Fruit fly (Drosophila melanogaster): Measurements from ENCODE around the gene rtet.

Gene rtet

dm6 chr3R:21064000-21064924 is 44.0 kb upstream of the rtet start, which contains the start of gene Cortactin (continued):
- TF ChIP-seq CG4854 (GFP tag; optimal IDR thresholded peaks at IDR 0.05) (no peak), CG12219 (GFP tag; optimal IDR thresholded peaks at IDR 0.05) (no peak), pan (optimal IDR thresholded peaks at IDR 0.05) (no peak), pan (GFP tag; optimal IDR thresholded peaks at IDR 0.05 in 1 of 2, IDR thresholded peaks at IDR 0.05 in 1 of 2) (no peak), tx (GFP tag; optimal IDR thresholded peaks at IDR 0.05) (no peak), CG2120 (GFP tag; optimal IDR thresholded peaks at IDR 0.05) (peak; percentile 13), CG13296 (GFP tag; optimal IDR thresholded peaks at IDR 0.05) (no peak), esg (GFP tag; conservative IDR thresholded peaks at IDR 0.05) (no peak), B-H1 (GFP tag; IDR thresholded peaks at IDR 0.05) (no peak), CG18599 (GFP tag; optimal IDR thresholded peaks at IDR 0.05) (no peak), MBD-R2 (GFP tag; IDR thresholded peaks at IDR 0.05) (peak; percentile 76), CG12769 (tag; optimal IDR thresholded peaks at IDR 0.05) (peak; percentile 45), Fer1 (GFP tag; optimal IDR thresholded peaks at IDR 0.05) (no peak), CG12155 (GFP tag; optimal IDR thresholded peaks at IDR 0.05) (peak; percentile 57), az2 (GFP tag; optimal IDR thresholded peaks at IDR 0.05) (no peak), Hr39 (optimal IDR thresholded peaks at IDR 0.05) (no peak), slp2 (GFP tag; optimal IDR thresholded peaks at IDR 0.05) (no peak), mirr (GFP tag; optimal IDR thresholded peaks at IDR 0.05) (peak; percentile 9), CG32767 (GFP tag; IDR thresholded peaks at IDR 0.05) (no peak), H15 (GFP tag; IDR thresholded peaks at IDR 0.05) (no peak), CG12236 (GFP tag; optimal IDR thresholded peaks at IDR 0.05) (no peak), CG1024 (GFP tag; IDR thresholded peaks at IDR 0.05) (no peak), H2.0 (GFP tag; IDR thresholded peaks at IDR 0.05) (no peak), ase (GFP tag; IDR thresholded peaks at IDR 0.05) (no peak), fd3F (GFP tag; optimal IDR thresholded peaks at IDR 0.05) (no peak), nmo (GFP tag; optimal IDR thresholded peaks at IDR 0.05) (peak; percentile 42), Mrtf (GFP tag; IDR thresholded peaks at IDR 0.05) (no peak), CG12299 (tag; optimal IDR thresholded peaks at IDR 0.05) (no peak), CG34224 (GFP tag; IDR thresholded peaks at IDR 0.05; ENCODE audit: partially characterized antibody) (peak; percentile 88), scrt (GFP tag; optimal IDR thresholded peaks at IDR 0.05) (no peak), Rx (GFP tag; IDR thresholded peaks at IDR 0.05) (no peak), Doc3 (GFP tag; IDR thresholded peaks at IDR 0.05; ENCODE audit: partially characterized antibody) (peak; percentile 93), danr (GFP tag; IDR thresholded peaks at IDR 0.05) (no peak), CG9727 (GFP tag; optimal IDR thresholded peaks at IDR 0.05) (no peak), fd102C (GFP tag; optimal IDR thresholded peaks at IDR 0.05) (no peak), fd96Cb (tag; optimal IDR thresholded peaks at IDR 0.05) (no peak), abd-A (tag; optimal IDR thresholded peaks at IDR 0.05) (peak; percentile 10), schlank (tag; optimal IDR thresholded peaks at IDR 0.05) (no peak), ems (GFP tag; optimal IDR thresholded peaks at IDR 0.05) (no peak), D (optimal IDR thresholded peaks at IDR 0.05) (no peak), D (GFP tag; optimal IDR thresholded peaks at IDR 0.05) (no peak), ara (GFP tag; IDR thresholded peaks at IDR 0.05) (no peak), chinmo (GFP tag; IDR thresholded peaks at IDR 0.05; ENCODE audit: partially characterized antibody) (peak; percentile 98), Myb (GFP tag; optimal IDR thresholded peaks at IDR 0.05) (peak; percentile 67), CG1647 (GFP tag; optimal IDR thresholded peaks at IDR 0.05) (no peak), Ada2b (GFP tag; IDR thresholded peaks at IDR 0.05) (no peak), lmd (GFP tag; IDR thresholded peaks at IDR 0.05) (no peak), h (optimal IDR thresholded peaks at IDR 0.05) (no peak), Bgb (GFP tag; IDR thresholded peaks at IDR 0.05; ENCODE audit: partially characterized antibody) (peak; percentile 94), rib (GFP tag; IDR thresholded peaks at IDR 0.05) (0 out of 2 replicates have a peak, but pooled peaks have one; percentile 15), unc-4 (GFP tag; IDR thresholded peaks at IDR 0.05; ENCODE audit: partially characterized antibody) (peak; percentile 87)
